Worm (Caenorhabditis elegans): ENCODE results near the gene K02D10.3.

- TF ChIP-seq Y5F2A.4 (GFP tag; optimal IDR thresholded peaks at IDR 0.05): no peak
- TF ChIP-seq egl-27 (tag; optimal IDR thresholded peaks at IDR 0.05): no peak
- TF ChIP-seq nhr-111 (GFP tag; optimal IDR thresholded peaks at IDR 0.05): no peak
- TF ChIP-seq ZK546.5 (tag; optimal IDR thresholded peaks at IDR 0.05): no peak
- no peak for TF ChIP-seq ceh-20 (GFP tag; IDR thresholded peaks at IDR 0.05)
- TF ChIP-seq nhr-41 (GFP tag; IDR thresholded peaks at IDR 0.05): no peak
- TF ChIP-seq ceh-44 (GFP tag; IDR thresholded peaks at IDR 0.05): no peak
Measured at ce11 chrIII:8805815-8806214, 34.1 kb upstream of the K02D10.3 start.

All from whole organism, L4 larva.